Fruit fly (Drosophila melanogaster) whole organism, embryonic: Measurements from ENCODE around the gene CG15027.
A peak's percentile ranks its signal among the peaks of the same experiment; 100 is the strongest.

Experiments
- Atf3 ChIP-seq: fragments of 200-800 bp; sonication (Bioruptor generic); optimal IDR thresholded peaks from 3 replicates; lab custom pipeline; 2016; ENCODE audit warnings: missing biosample characterization, missing genetic modification characterization
- C15 ChIP-seq: fragments of 200-800 bp; sonication (Bioruptor generic); IDR thresholded peaks from 3 replicates; pipeline ENCODE4 v1.3.6; 2022; ENCODE audit warnings: missing biosample characterization, missing genetic modification characterization
- CG1024 ChIP-seq: fragments of 200-800 bp; sonication (Bioruptor generic); IDR thresholded peaks from 2 replicates; pipeline ENCODE4 v1.3.6; 2022; ENCODE audit warnings: missing biosample characterization, missing genetic modification characterization
- CG10654 ChIP-seq: fragments of 200-800 bp; sonication (Bioruptor generic); optimal IDR thresholded peaks from 2 replicates; lab custom pipeline; 2016; ENCODE audit warnings: missing biosample characterization, missing genetic modification characterization
- CG10979 ChIP-seq: fragments of 200-800 bp; sonication (Bioruptor generic); optimal IDR thresholded peaks from 2 replicates; lab custom pipeline; 2018; ENCODE audit warnings: missing biosample characterization, mild to moderate bottlenecking, missing genetic modification characterization, moderate library complexity
- CG12104 ChIP-seq: fragments of 200-800 bp; sonication (Bioruptor generic); optimal IDR thresholded peaks from 3 replicates; lab custom pipeline; 2016; ENCODE audit warnings: missing biosample characterization, missing genetic modification characterization
- CG13123 ChIP-seq: fragments of 200-800 bp; sonication (Bioruptor generic); optimal IDR thresholded peaks from 2 replicates; lab custom pipeline; 2016; ENCODE audit warnings: missing biosample characterization, missing genetic modification characterization
- CG13287 ChIP-seq: fragments of 200-800 bp; sonication (Bioruptor generic); IDR thresholded peaks from 2 replicates; pipeline ENCODE4 v1.3.6; 2022; ENCODE audit warnings: missing biosample characterization, missing genetic modification characterization; ENCODE audit not compliant: partially characterized antibody
- CG13775 ChIP-seq: fragments of 200-800 bp; sonication (Bioruptor generic); optimal IDR thresholded peaks from 3 replicates; lab custom pipeline; 2017; ENCODE audit warnings: missing biosample characterization, mild to moderate bottlenecking, missing genetic modification characterization
- CG1647 ChIP-seq: fragments of 200-800 bp; sonication (Bioruptor generic); optimal IDR thresholded peaks from 3 replicates; lab custom pipeline; 2016; ENCODE audit warnings: missing biosample characterization, missing genetic modification characterization
- CG1832 ChIP-seq: fragments of 200-800 bp; sonication (Bioruptor generic); optimal IDR thresholded peaks from 2 replicates; lab custom pipeline; 2017; ENCODE audit warnings: missing biosample characterization, mild to moderate bottlenecking, missing genetic modification characterization, inconsistent platforms
- CG2875 ChIP-seq: fragments of 200-800 bp; sonication (Bioruptor generic); optimal IDR thresholded peaks from 2 replicates; lab custom pipeline; 2017; ENCODE audit warnings: missing biosample characterization, mild to moderate bottlenecking, missing genetic modification characterization, missing genetic modification reagents
- CG34422 ChIP-seq: fragments of 200-800 bp; sonication (Bioruptor generic); IDR thresholded peaks from 3 replicates; pipeline ENCODE4 v1.3.6; 2022; ENCODE audit warnings: missing biosample characterization, missing genetic modification characterization
- CG9215 ChIP-seq: fragments of 200-800 bp; sonication (Bioruptor generic); IDR thresholded peaks from 2 replicates; pipeline ENCODE4 v1.3.6; 2022; ENCODE audit warnings: missing biosample characterization, missing genetic modification characterization
- Dad ChIP-seq: fragments of 200-800 bp; sonication (Bioruptor generic); optimal IDR thresholded peaks from 3 replicates; lab custom pipeline; 2016; ENCODE audit warnings: missing biosample characterization, missing genetic modification characterization
- Dbx ChIP-seq: fragments of 200-800 bp; sonication (Bioruptor generic); IDR thresholded peaks from 3 replicates; pipeline ENCODE4 v1.3.6; 2022; ENCODE audit warnings: missing biosample characterization, missing genetic modification characterization
- Dip2 ChIP-seq: fragments of 200-800 bp; sonication (Bioruptor generic); IDR thresholded peaks from 2 replicates; pipeline ENCODE4 v1.3.6; 2022; ENCODE audit warnings: missing biosample characterization, missing genetic modification characterization
- Doc2 ChIP-seq: fragments of 200-800 bp; sonication (Bioruptor generic); IDR thresholded peaks from 2 replicates; pipeline ENCODE4 v1.3.6; 2022; ENCODE audit warnings: missing biosample characterization, missing genetic modification characterization
- HHEX ChIP-seq: fragments of 200-800 bp; sonication (Bioruptor generic); optimal IDR thresholded peaks from 3 replicates; lab custom pipeline; 2017; ENCODE audit warnings: missing biosample characterization, mild to moderate bottlenecking, missing genetic modification characterization, missing genetic modification reagents
- Hand ChIP-seq: fragments of 200-800 bp; sonication (Bioruptor generic); optimal IDR thresholded peaks from 2 replicates; lab custom pipeline; 2017; ENCODE audit warnings: mild to moderate bottlenecking, missing biosample characterization, missing genetic modification reagents, missing genetic modification characterization
- Hmr ChIP-seq: fragments of 200-800 bp; sonication (Bioruptor generic); optimal IDR thresholded peaks from 3 replicates; lab custom pipeline; 2017; ENCODE audit warnings: mild to moderate bottlenecking, missing biosample characterization, missing genetic modification reagents, missing genetic modification characterization
- Hr3 ChIP-seq: fragments of 200-800 bp; sonication (Bioruptor generic); optimal IDR thresholded peaks from 3 replicates; lab custom pipeline; 2016; ENCODE audit warnings: missing biosample characterization, missing genetic modification characterization
- Hsf ChIP-seq: fragments of 200-800 bp; sonication (Bioruptor generic); optimal IDR thresholded peaks from 3 replicates; lab custom pipeline; 2016; ENCODE audit warnings: missing biosample characterization, missing genetic modification characterization
- Lhr ChIP-seq: fragments of 200-800 bp; sonication (Bioruptor generic); optimal IDR thresholded peaks from 3 replicates; lab custom pipeline; 2017; ENCODE audit warnings: mild to moderate bottlenecking, missing biosample characterization, missing genetic modification reagents, missing genetic modification characterization
- Lim3 ChIP-seq: fragments of 200-800 bp; sonication (Bioruptor generic); IDR thresholded peaks from 2 replicates; pipeline ENCODE4 v1.3.6; 2022; ENCODE audit warnings: missing biosample characterization, missing genetic modification characterization
- MBD-R2 ChIP-seq: fragments of 200-800 bp; sonication (Bioruptor generic); IDR thresholded peaks from 2 replicates; pipeline ENCODE4 v1.3.6; 2022; ENCODE audit warnings: missing biosample characterization, missing genetic modification characterization
- Opbp ChIP-seq: fragments of 200-800 bp; sonication (Bioruptor generic); IDR thresholded peaks from 3 replicates; pipeline ENCODE4 v1.3.6; 2022; ENCODE audit warnings: missing biosample characterization, missing genetic modification characterization; ENCODE audit not compliant: partially characterized antibody
- Optix ChIP-seq: fragments of 200-800 bp; sonication (Bioruptor generic); IDR thresholded peaks from 3 replicates; pipeline ENCODE4 v1.3.6; 2022; ENCODE audit warnings: missing biosample characterization, missing genetic modification characterization
- PHDP ChIP-seq: fragments of 200-800 bp; sonication (Bioruptor generic); optimal IDR thresholded peaks from 3 replicates; lab custom pipeline; 2018; ENCODE audit warnings: missing biosample characterization, mild to moderate bottlenecking, missing genetic modification characterization, moderate library complexity
- Sox100B ChIP-seq: fragments of 200-800 bp; sonication (Bioruptor generic); optimal IDR thresholded peaks from 3 replicates; lab custom pipeline; 2018; ENCODE audit warnings: missing biosample characterization, mild to moderate bottlenecking, missing genetic modification characterization
- Spps ChIP-seq: fragments of 200-800 bp; sonication (Bioruptor generic); optimal IDR thresholded peaks from 2 replicates; lab custom pipeline; 2018; ENCODE audit warnings: missing biosample characterization, mild to moderate bottlenecking, missing genetic modification characterization
- Sry-δ ChIP-seq: fragments of 200-800 bp; sonication (Bioruptor generic); optimal IDR thresholded peaks from 2 replicates; lab custom pipeline; 2016; ENCODE audit warnings: missing biosample characterization, missing genetic modification characterization
- Trl ChIP-seq, 3 experiments: fragments of >200 bp in 2 of 3; fragments of 200-800 bp in 1 of 3; sonication (Bioruptor generic) in 1 of 3; optimal IDR thresholded peaks; 2 replicates in 1 of 3; 3 replicates in 2 of 3; lab custom pipeline; 2016 to 2017; ENCODE audit warnings: missing biosample characterization in 1 of 3, missing genetic modification characterization in 1 of 3
- Vsx1 ChIP-seq: fragments of 200-800 bp; sonication (Bioruptor generic); optimal IDR thresholded peaks from 2 replicates; lab custom pipeline; 2017; ENCODE audit warnings: missing biosample characterization, mild to moderate bottlenecking, missing genetic modification characterization, missing genetic modification reagents
- bbx ChIP-seq: fragments of 200-800 bp; sonication (Bioruptor generic); IDR thresholded peaks from 2 replicates; pipeline ENCODE4 v1.3.6; 2022; ENCODE audit warnings: missing biosample characterization, missing genetic modification characterization; ENCODE audit not compliant: partially characterized antibody
- cwo ChIP-seq: fragments of 200-800 bp; sonication (Bioruptor generic); optimal IDR thresholded peaks from 3 replicates; lab custom pipeline; 2017; ENCODE audit warnings: missing biosample characterization, missing genetic modification characterization, mild to moderate bottlenecking, moderate library complexity, missing genetic modification reagents
- dan ChIP-seq: fragments of 200-800 bp; sonication (Bioruptor generic); IDR thresholded peaks from 2 replicates; pipeline ENCODE4 v1.3.6; 2022; ENCODE audit warnings: missing biosample characterization, missing genetic modification characterization
- disco-r ChIP-seq: fragments of 200-800 bp; sonication (Bioruptor generic); optimal IDR thresholded peaks from 2 replicates; lab custom pipeline; 2016; ENCODE audit warnings: missing biosample characterization, missing genetic modification characterization
- her ChIP-seq: fragments of 200-800 bp; sonication (Bioruptor generic); optimal IDR thresholded peaks from 2 replicates; lab custom pipeline; 2016; ENCODE audit warnings: missing biosample characterization, missing genetic modification characterization
- lov ChIP-seq, 2 experiments: fragments of 200-800 bp in 1 of 2; fragments of >200 bp in 1 of 2; sonication (Bioruptor generic) in 1 of 2; IDR thresholded peaks in 1 of 2; optimal IDR thresholded peaks in 1 of 2; 2 replicates in 1 of 2; 3 replicates in 1 of 2; pipeline versions ENCODE4 v1.3.6 to Lab custom; 2017 to 2022; ENCODE audit warnings: missing biosample characterization in 1 of 2, missing genetic modification characterization in 1 of 2
- slou ChIP-seq: fragments of 200-800 bp; sonication (Bioruptor generic); optimal IDR thresholded peaks from 3 replicates; lab custom pipeline; 2016; ENCODE audit warnings: missing biosample characterization, missing genetic modification characterization
- slp2 ChIP-seq: fragments of 200-800 bp; sonication (Bioruptor generic); optimal IDR thresholded peaks from 2 replicates; lab custom pipeline; 2016; ENCODE audit warnings: missing biosample characterization, missing genetic modification characterization
- stc ChIP-seq: fragments of 200-800 bp; sonication (Bioruptor generic); IDR thresholded peaks from 2 replicates; pipeline ENCODE4 v1.3.6; 2022; ENCODE audit warnings: missing biosample characterization, missing genetic modification characterization
- tll ChIP-seq, 2 experiments: fragments of 200-800 bp in 1 of 2; fragments of >200 bp in 1 of 2; sonication (Bioruptor generic) in 1 of 2; optimal IDR thresholded peaks; 2 replicates each; lab custom pipeline; 2017 to 2019; ENCODE audit warnings: missing biosample characterization in 2 of 2, missing genetic modification characterization in 2 of 2, mild to moderate bottlenecking in 1 of 2, moderate library complexity in 1 of 2
- toy ChIP-seq: fragments of 200-800 bp; sonication (Bioruptor generic); IDR thresholded peaks from 2 replicates; pipeline ENCODE4 v1.3.6; 2022; ENCODE audit warnings: missing biosample characterization, missing genetic modification characterization
- unc-4 ChIP-seq: fragments of 200-800 bp; sonication (Bioruptor generic); IDR thresholded peaks from 2 replicates; pipeline ENCODE4 v1.3.6; 2022; ENCODE audit warnings: missing biosample characterization, missing genetic modification characterization; ENCODE audit not compliant: partially characterized antibody
- zen ChIP-seq: fragments of 200-800 bp; sonication (Bioruptor generic); optimal IDR thresholded peaks from 3 replicates; lab custom pipeline; 2018; ENCODE audit warnings: missing biosample characterization, mild to moderate bottlenecking, missing genetic modification characterization, moderate library complexity
- zf30C ChIP-seq: fragments of 200-800 bp; sonication (Bioruptor generic); optimal IDR thresholded peaks from 3 replicates; lab custom pipeline; 2018; ENCODE audit warnings: missing biosample characterization, mild to moderate bottlenecking, missing genetic modification characterization

The CG15027 gene

dm6 chrX:15074646-15075351 lies 10.8 kb downstream of the CG15027 start (continued):
- no peak for TF ChIP-seq zf30C (GFP tag; lab: Kevin White, UChicago)
- peak; percentile 37; the same call in 1 of the 2 replicates for TF ChIP-seq dan (GFP tag; lab: Robert Waterston, UW)
- TF ChIP-seq Atf3 (GFP tag; lab: Kevin White, UChicago): peak; percentile 88
- peak; percentile 89; the same call in 2 of the 3 replicates for TF ChIP-seq CG34422 (GFP tag; lab: Robert Waterston, UW)
- TF ChIP-seq Doc2 (GFP tag; lab: Robert Waterston, UW): peak; percentile 61; the same call in 1 of the 2 replicates
- TF ChIP-seq unc-4 (GFP tag; lab: Robert Waterston, UW): no peak
- peak; percentile 80 for TF ChIP-seq Optix (GFP tag; lab: Robert Waterston, UW)
- peak; percentile 71 for TF ChIP-seq CG13123 (GFP tag; lab: Kevin White, UChicago)
- TF ChIP-seq bbx (GFP tag; lab: Robert Waterston, UW): no peak
- peak; percentile 39 for TF ChIP-seq Dip2 (GFP tag; lab: Robert Waterston, UW)
- peak; percentile 68 for TF ChIP-seq CG2875
- TF ChIP-seq Vsx1 (GFP tag; lab: Kevin White, UChicago): peak; percentile 50
- TF ChIP-seq Dbx (GFP tag; lab: Robert Waterston, UW): peak; percentile 91
- TF ChIP-seq Hmr (GFP tag; lab: Kevin White, UChicago): peak; percentile 93
- TF ChIP-seq slou (GFP tag; lab: Kevin White, UChicago): peak; percentile 82
- peak; percentile 57; the same call in 1 of the 2 replicates for TF ChIP-seq toy (GFP tag; lab: Robert Waterston, UW)
- peak; percentile 83 for TF ChIP-seq CG1024 (GFP tag; lab: Robert Waterston, UW)
- peak; percentile 40 for TF ChIP-seq zen (tag; lab: Kevin White, UChicago)
- peak; percentile 60 for TF ChIP-seq MBD-R2 (GFP tag; lab: Robert Waterston, UW)
- peak; percentile 84 for TF ChIP-seq Sox100B (GFP tag; lab: Kevin White, UChicago)
- peak; percentile 90 for TF ChIP-seq Hr3 (GFP tag; lab: Kevin White, UChicago)
- TF ChIP-seq CG13775 (GFP tag; lab: Kevin White, UChicago): peak; percentile 86
- peak; percentile 80 for TF ChIP-seq Hand
- TF ChIP-seq cwo: peak; percentile 88
- TF ChIP-seq Lhr (GFP tag; lab: Kevin White, UChicago): peak; percentile 53
- TF ChIP-seq CG10979: peak; percentile 83
- TF ChIP-seq Hsf (GFP tag; lab: Kevin White, UChicago): peak; percentile 91
- no peak for TF ChIP-seq CG1832
- no peak for TF ChIP-seq Opbp (GFP tag; lab: Robert Waterston, UW)
- peak; percentile 65 for TF ChIP-seq Sry-δ (GFP tag; lab: Kevin White, UChicago)
- TF ChIP-seq HHEX (GFP tag; lab: Kevin White, UChicago): peak; percentile 90
- TF ChIP-seq CG1647 (GFP tag; lab: Kevin White, UChicago): peak; percentile 88
- TF ChIP-seq Dad (GFP tag; lab: Kevin White, UChicago): peak; percentile 85
- TF ChIP-seq stc: peak; percentile 78
- TF ChIP-seq CG13287: no peak
- peak; percentile 84 for TF ChIP-seq CG12104
- no peak for TF ChIP-seq lov (optimal IDR thresholded peaks at IDR 0.05; lab: Kevin White, UChicago)
- peak; percentile 80; the same call in 1 of the 3 replicates for TF ChIP-seq lov (GFP tag; IDR thresholded peaks at IDR 0.05; lab: Robert Waterston, UW)
- peak; percentile 77 for TF ChIP-seq disco-r
- TF ChIP-seq her: peak; percentile 94
- TF ChIP-seq PHDP: peak; percentile 85
- TF ChIP-seq C15 (GFP tag; lab: Robert Waterston, UW): peak; percentile 69; the same call in 1 of the 3 replicates
- peak; percentile 89 for TF ChIP-seq slp2 (GFP tag; lab: Kevin White, UChicago)
- TF ChIP-seq CG9215 (GFP tag; lab: Robert Waterston, UW): peak; percentile 81
- TF ChIP-seq Spps: peak; percentile 46
- no peak for TF ChIP-seq tll (GFP tag; optimal IDR thresholded peaks at IDR 0.05; lab: Kevin White, UChicago)
- TF ChIP-seq Trl (optimal IDR thresholded peaks at IDR 0.05; lab: Kevin White, UChicago): peak; percentile 52 to 73
- TF ChIP-seq Trl (GFP tag; optimal IDR thresholded peaks at IDR 0.05; lab: Kevin White, UChicago): peak; percentile 93
- TF ChIP-seq Lim3 (GFP tag; lab: Robert Waterston, UW): no peak
- TF ChIP-seq CG10654 (GFP tag; lab: Kevin White, UChicago): peak; percentile 84
